Worm (Caenorhabditis elegans) whole organism, L2 larva: ENCODE results near the gene txt-14.

Experiments used
- elt-1 ChIP-seq: fragments of 150-350 bp; optimal IDR thresholded peaks from 2 replicates; lab custom pipeline; 2014; ENCODE audit warnings: missing biosample characterization, missing genetic modification characterization
- nhr-12 ChIP-seq: fragments of 150-350 bp; optimal IDR thresholded peaks from 2 replicates; lab custom pipeline; 2014; ENCODE audit warnings: missing biosample characterization, missing genetic modification characterization

- TF ChIP-seq nhr-12 (tag; lab: Kevin White, UChicago) = no peak
- no peak for TF ChIP-seq elt-1 (tag; lab: Kevin White, UChicago)
Measured at ce11 chrV:18597779-18598178, 15.3 kb downstream of the txt-14 start.
